Fruit fly (Drosophila melanogaster): ENCODE data around the gene CG17258.

The CG17258 gene

dm6 chr2L:3030350-3030749 lies 4.8 kb downstream of the CG17258 start, which contains the start of gene GABPI (continued):
- TF ChIP-seq sqz (GFP tag; optimal IDR thresholded peaks at IDR 0.05) = no peak
- TF ChIP-seq Dp (GFP tag; optimal IDR thresholded peaks at IDR 0.05) = peak; percentile 86
- no peak for TF ChIP-seq abd-A (tag; optimal IDR thresholded peaks at IDR 0.05)
- TF ChIP-seq CG6254 (GFP tag; optimal IDR thresholded peaks at IDR 0.05) = peak; percentile 100
- TF ChIP-seq Xbp1 (GFP tag; optimal IDR thresholded peaks at IDR 0.05) = no peak
- TF ChIP-seq CG4360 (GFP tag; IDR thresholded peaks at IDR 0.05) = peak; percentile 86
- TF ChIP-seq CG2202 (tag; optimal IDR thresholded peaks at IDR 0.05) = no peak
- peak; percentile 24 for TF ChIP-seq fd102C (GFP tag; optimal IDR thresholded peaks at IDR 0.05)
- peak; percentile 55 for TF ChIP-seq HmgZ (tag; optimal IDR thresholded peaks at IDR 0.05)
- TF ChIP-seq emc (GFP tag; optimal IDR thresholded peaks at IDR 0.05) = no peak
- peak; percentile 52 for TF ChIP-seq Med (GFP tag)
- no peak for TF ChIP-seq ac (GFP tag; optimal IDR thresholded peaks at IDR 0.05)
- no peak for TF ChIP-seq Gsc (GFP tag; IDR thresholded peaks at IDR 0.05)
- no peak for TF ChIP-seq Lhr (GFP tag; optimal IDR thresholded peaks at IDR 0.05)
- TF ChIP-seq Scr (GFP tag; IDR thresholded peaks at IDR 0.05; ENCODE audit: partially characterized antibody) = no peak
- TF ChIP-seq h (optimal IDR thresholded peaks at IDR 0.05) = no peak
- peak; percentile 51 for TF ChIP-seq CG30020 (tag; optimal IDR thresholded peaks at IDR 0.05)
- TF ChIP-seq CG7556 (GFP tag; optimal IDR thresholded peaks at IDR 0.05) = no peak
- no peak for TF ChIP-seq Nf-YB (GFP tag; optimal IDR thresholded peaks at IDR 0.05)
- TF ChIP-seq CG6175 (GFP tag; IDR thresholded peaks at IDR 0.05) = no peak
- TF ChIP-seq CG13894 (tag; optimal IDR thresholded peaks at IDR 0.05) = no peak
- TF ChIP-seq CG3065 (GFP tag; optimal IDR thresholded peaks at IDR 0.05) = no peak
- TF ChIP-seq Jarid2 (GFP tag; optimal IDR thresholded peaks at IDR 0.05) = no peak
- no peak for TF ChIP-seq dati (GFP tag; IDR thresholded peaks at IDR 0.05)
- no peak for TF ChIP-seq NC2α (GFP tag; optimal IDR thresholded peaks at IDR 0.05)
- TF ChIP-seq CG14860 (GFP tag; IDR thresholded peaks at IDR 0.05; ENCODE audit: partially characterized antibody) = no peak
- no peak for TF ChIP-seq Oaz (GFP tag; IDR thresholded peaks at IDR 0.05)
- no peak for TF ChIP-seq Eip74EF (GFP tag; optimal IDR thresholded peaks at IDR 0.05)
- TF ChIP-seq CG10274 (GFP tag; optimal IDR thresholded peaks at IDR 0.05) = no peak
- TF ChIP-seq ERR (GFP tag; optimal IDR thresholded peaks at IDR 0.05) = no peak
- TF ChIP-seq ttk (GFP tag; IDR thresholded peaks at IDR 0.05) = no peak
- TF ChIP-seq CG17359 (tag; optimal IDR thresholded peaks at IDR 0.05) = no peak
- TF ChIP-seq Atf-2 (GFP tag; optimal IDR thresholded peaks at IDR 0.05) = no peak
- no peak for TF ChIP-seq sr (GFP tag; IDR thresholded peaks at IDR 0.05)
- peak; percentile 24 for TF ChIP-seq Ets97D (GFP tag; optimal IDR thresholded peaks at IDR 0.05)
- TF ChIP-seq CG43689 (GFP tag; IDR thresholded peaks at IDR 0.05) = no peak

dm6 chr2L:3029012-3029411 lies 6.1 kb downstream of the CG17258 start, which contains the start of the genes Sf3b2 and CG17219:
TSS of gene Sf3b2 (minus strand) at chr2L:3029168.
TSS of gene CG17219 (plus strand) at chr2L:3029253.
- 0 out of 3 replicates have a peak, but pooled peaks have one; percentile 50 for TF ChIP-seq CG14860 (GFP tag; IDR thresholded peaks at IDR 0.05; ENCODE audit: partially characterized antibody)
- TF ChIP-seq Drgx (GFP tag; IDR thresholded peaks at IDR 0.05) = no peak
- TF ChIP-seq sug (tag; optimal IDR thresholded peaks at IDR 0.05) = no peak
- TF ChIP-seq org-1 (GFP tag; optimal IDR thresholded peaks at IDR 0.05) = no peak
- peak; percentile 3 for TF ChIP-seq tin (GFP tag; optimal IDR thresholded peaks at IDR 0.05)
- peak; percentile 69 for TF ChIP-seq CG1603 (tag; optimal IDR thresholded peaks at IDR 0.05)
- TF ChIP-seq CG1233 (GFP tag; optimal IDR thresholded peaks at IDR 0.05) = no peak
- TF ChIP-seq kni (GFP tag; optimal IDR thresholded peaks at IDR 0.05) = no peak
- no peak for TF ChIP-seq CG6683 (GFP tag; optimal IDR thresholded peaks at IDR 0.05)
- no peak for TF ChIP-seq salm (tag; optimal IDR thresholded peaks at IDR 0.05)
- TF ChIP-seq z (GFP tag; IDR thresholded peaks at IDR 0.05) = no peak
- no peak for TF ChIP-seq CG1792 (GFP tag; optimal IDR thresholded peaks at IDR 0.05)
- peak; percentile 26 for TF ChIP-seq phol (tag; optimal IDR thresholded peaks at IDR 0.05)
- TF ChIP-seq Sin3A (optimal IDR thresholded peaks at IDR 0.05) = peak; percentile 11
- no peak for TF ChIP-seq dimm (GFP tag; IDR thresholded peaks at IDR 0.05)
- TF ChIP-seq CG10959 (GFP tag; IDR thresholded peaks at IDR 0.05) = no peak
- no peak for TF ChIP-seq gem (tag; optimal IDR thresholded peaks at IDR 0.05)
- TF ChIP-seq CG6854 (GFP tag; optimal IDR thresholded peaks at IDR 0.05) = no peak
- no peak for TF ChIP-seq Chrac-16 (GFP tag; optimal IDR thresholded peaks at IDR 0.05)
